Worm (Caenorhabditis elegans) whole organism, early embryonic: ENCODE results near the gene rml-3.

Experiments
- B0310.2 ChIP-seq: sonication (generic microtip); optimal IDR thresholded peaks from 2 replicates; lab custom pipeline; 2016; ENCODE audit warnings: mild to moderate bottlenecking, missing genetic modification characterization, missing compliant biosample characterization
- F13C5.2 ChIP-seq: sonication (generic microtip); optimal IDR thresholded peaks from 2 replicates; lab custom pipeline; 2017; ENCODE audit warnings: mild to moderate bottlenecking, missing genetic modification characterization, inconsistent platforms, missing compliant biosample characterization
- aly-1 ChIP-seq: sonication (generic microtip); optimal IDR thresholded peaks from 2 replicates; lab custom pipeline; 2016; ENCODE audit warnings: missing genetic modification characterization, missing compliant biosample characterization
- hmg-4 ChIP-seq: fragments of 200-800 bp; sonication (Bioruptor generic); optimal IDR thresholded peaks from 2 replicates; lab custom pipeline; 2018; ENCODE audit warnings: mild to moderate bottlenecking, missing genetic modification characterization, missing compliant biosample characterization

rml-3 gene

DNA sequence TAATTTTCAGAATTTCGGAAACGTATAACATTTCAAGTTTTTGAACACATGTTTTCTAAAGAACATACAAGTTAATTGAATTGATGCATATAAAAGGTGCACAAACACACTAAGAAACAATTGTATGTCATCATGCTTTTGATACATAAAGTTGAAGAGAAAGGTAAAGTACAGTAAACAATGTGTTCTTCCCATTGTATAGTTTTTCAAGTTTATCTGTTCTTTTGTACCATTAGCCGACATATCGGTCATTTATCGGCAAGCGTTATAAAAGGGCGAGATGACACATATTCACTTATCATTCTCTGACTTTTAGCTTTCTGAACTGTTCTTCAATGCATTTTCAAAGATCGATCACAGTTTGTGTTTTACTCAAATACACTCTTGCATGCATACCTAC, 48.9 kb downstream of the rml-3 start, which contains the start of gene T13C5.9:
Gene T13C5.9, plus strand, starts transcription at position 301 of the 400 bp plus-strand sequence.
- TF ChIP-seq F13C5.2 (no peak), aly-1 (tag; lab: Kevin White, UChicago) (no peak), B0310.2 (no peak), hmg-4 (GFP tag; lab: Kevin White, UChicago) (no peak)
